Worm (Caenorhabditis elegans) whole organism, young adult: Measurements from ENCODE around the gene F26D2.3.

Source experiments
- B0019.2 ChIP-seq: fragments of 200-800 bp; sonication (Bioruptor generic); conservative IDR thresholded peaks from 2 replicates; pipeline ENCODE4 v1.3.6; 2022; ENCODE audit warnings: missing genetic modification reagents, missing genetic modification characterization, missing compliant biosample characterization
- B0336.3 ChIP-seq: fragments of 200-800 bp; sonication (Bioruptor generic); IDR thresholded peaks from 2 replicates; pipeline ENCODE4 v1.3.6; 2022; ENCODE audit warnings: missing genetic modification characterization, missing compliant biosample characterization
- C06A6.2 ChIP-seq: fragments of 200-800 bp; sonication (Bioruptor generic); conservative IDR thresholded peaks from 2 replicates; pipeline ENCODE4 v1.3.6; 2022; ENCODE audit warnings: missing genetic modification characterization, missing compliant biosample characterization
- D2030.7 ChIP-seq: fragments of 200-800 bp; sonication (Bioruptor generic); IDR thresholded peaks from 2 replicates; pipeline ENCODE4 v1.3.6; 2022; ENCODE audit warnings: missing genetic modification reagents, missing genetic modification characterization, missing compliant biosample characterization
- F33H1.4 ChIP-seq: fragments of 200-800 bp; sonication (Bioruptor generic); IDR thresholded peaks from 2 replicates; pipeline ENCODE4 v1.3.6; 2022; ENCODE audit warnings: missing genetic modification reagents, missing genetic modification characterization, missing compliant biosample characterization
- F37B4.10 ChIP-seq: fragments of 200-800 bp; sonication (Bioruptor generic); IDR thresholded peaks from 2 replicates; pipeline ENCODE4 v1.3.6; 2022; ENCODE audit warnings: missing genetic modification characterization, missing compliant biosample characterization
- F39B2.1 ChIP-seq: fragments of 200-800 bp; sonication (Bioruptor generic); IDR thresholded peaks from 2 replicates; pipeline ENCODE4 v1.3.6; 2022; ENCODE audit warnings: missing genetic modification reagents, missing genetic modification characterization, missing compliant biosample characterization
- K11D2.4 ChIP-seq: fragments of 200-800 bp; sonication (Bioruptor generic); IDR thresholded peaks from 2 replicates; pipeline ENCODE4 v1.3.6; 2022; ENCODE audit warnings: missing genetic modification reagents, missing genetic modification characterization, missing compliant biosample characterization
- Y56A3A.18 ChIP-seq: fragments of 200-800 bp; sonication (Bioruptor generic); IDR thresholded peaks from 2 replicates; pipeline ENCODE4 v1.3.6; 2022; ENCODE audit warnings: missing genetic modification reagents, missing genetic modification characterization, missing compliant biosample characterization
- ZK185.1 ChIP-seq: sonication (generic microtip); optimal IDR thresholded peaks from 2 replicates; lab custom pipeline; 2016; ENCODE audit warnings: mild to moderate bottlenecking, missing genetic modification characterization, missing compliant biosample characterization; ENCODE audit not compliant: poor library complexity, severe bottlenecking
- ama-1 ChIP-seq, 3 experiments: fragments of 150-350 bp in 1 of 3; sonication (generic microtip) in 2 of 3; optimal IDR thresholded peaks; 2 replicates each; lab custom pipeline; 2014 to 2018; ENCODE audit warnings: missing biosample characterization in 2 of 3, missing genetic modification characterization in 2 of 3, missing genetic modification reagents in 2 of 3
- bed-1 ChIP-seq: fragments of 200-800 bp; sonication (Bioruptor generic); IDR thresholded peaks from 2 replicates; pipeline ENCODE4 v1.3.6; 2022; ENCODE audit warnings: missing genetic modification reagents, missing genetic modification characterization, missing compliant biosample characterization
- ccch-3 ChIP-seq: fragments of 200-800 bp; sonication (Bioruptor generic); optimal IDR thresholded peaks from 2 replicates; lab custom pipeline; 2018; ENCODE audit warnings: mild to moderate bottlenecking, missing genetic modification characterization, missing compliant biosample characterization
- cebp-1 ChIP-seq, 2 experiments: fragments of 200-800 bp in 1 of 2; sonication (Bioruptor generic) in 1 of 2; sonication (generic microtip) in 1 of 2; IDR thresholded peaks in 1 of 2; optimal IDR thresholded peaks in 1 of 2; 2 replicates each; pipeline versions ENCODE4 v1.3.6 to Lab custom; 2017 to 2022; ENCODE audit warnings: missing compliant biosample characterization in 2 of 2, missing genetic modification characterization in 2 of 2, mild to moderate bottlenecking in 1 of 2, missing genetic modification reagents in 1 of 2, moderate library complexity in 1 of 2
- ceh-40 ChIP-seq: fragments of 200-800 bp; sonication (Bioruptor generic); IDR thresholded peaks from 2 replicates; pipeline ENCODE4 v1.3.6; 2022; ENCODE audit warnings: missing genetic modification characterization, missing compliant biosample characterization
- chd-7 ChIP-seq: sonication (generic microtip); optimal IDR thresholded peaks from 2 replicates; lab custom pipeline; 2016; ENCODE audit warnings: mild to moderate bottlenecking, missing genetic modification characterization, moderate library complexity, missing compliant biosample characterization
- die-1 ChIP-seq: sonication (generic microtip); optimal IDR thresholded peaks from 2 replicates; lab custom pipeline; 2016; ENCODE audit warnings: missing genotype, mild to moderate bottlenecking, missing genetic modification characterization, missing compliant biosample characterization
- dox-1 ChIP-seq: fragments of 200-800 bp; sonication (Bioruptor generic); IDR thresholded peaks from 2 replicates; pipeline ENCODE4 v1.3.6; 2022; ENCODE audit warnings: missing genetic modification reagents, missing genetic modification characterization, missing compliant biosample characterization
- dpff-1 ChIP-seq: sonication (generic microtip); optimal IDR thresholded peaks from 2 replicates; lab custom pipeline; 2017; ENCODE audit warnings: mild to moderate bottlenecking, missing genetic modification characterization, missing compliant biosample characterization
- egl-44 ChIP-seq: fragments of 200-800 bp; sonication (Bioruptor generic); IDR thresholded peaks from 2 replicates; pipeline ENCODE4 v1.3.6; 2022; ENCODE audit warnings: missing genetic modification reagents, missing genetic modification characterization, missing compliant biosample characterization
- egrh-3 ChIP-seq: fragments of 200-800 bp; sonication (Bioruptor generic); IDR thresholded peaks from 2 replicates; pipeline ENCODE4 v1.3.6; 2022; ENCODE audit warnings: missing genetic modification reagents, missing genetic modification characterization, missing compliant biosample characterization
- hlh-26 ChIP-seq: fragments of 200-800 bp; sonication (Bioruptor generic); conservative IDR thresholded peaks from 2 replicates; pipeline ENCODE4 v1.3.6; 2022; ENCODE audit warnings: missing genetic modification reagents, missing genetic modification characterization, missing compliant biosample characterization
- hmg-1.2 ChIP-seq: fragments of 200-800 bp; sonication (Bioruptor generic); IDR thresholded peaks from 2 replicates; pipeline ENCODE4 v1.3.6; 2022; ENCODE audit warnings: missing genetic modification reagents, missing genetic modification characterization, missing compliant biosample characterization
- hrde-1 ChIP-seq: sonication (generic microtip); optimal IDR thresholded peaks from 2 replicates; lab custom pipeline; 2016; ENCODE audit warnings: missing genetic modification characterization, mild to moderate bottlenecking, missing compliant biosample characterization, moderate library complexity, missing genotype, missing genetic modification reagents, borderline replicate concordance
- lag-1 ChIP-seq: fragments of 200-800 bp; sonication (Bioruptor generic); IDR thresholded peaks from 2 replicates; pipeline ENCODE4 v1.3.6; 2022; ENCODE audit warnings: missing genetic modification reagents, missing genetic modification characterization, missing compliant biosample characterization
- lin-26 ChIP-seq: fragments of 200-800 bp; sonication (Bioruptor generic); IDR thresholded peaks from 2 replicates; pipeline ENCODE4 v1.3.6; 2022; ENCODE audit warnings: missing genetic modification reagents, missing genetic modification characterization, missing compliant biosample characterization
- lin-35 ChIP-seq, 3 experiments: fragments of 150-350 bp in 2 of 3; sonication (generic microtip) in 1 of 3; optimal IDR thresholded peaks; 2 replicates each; lab custom pipeline; 2014 to 2018; ENCODE audit warnings: missing biosample characterization in 3 of 3, missing genetic modification characterization in 3 of 3, missing genetic modification reagents in 3 of 3
- lir-1 ChIP-seq: fragments of 200-800 bp; sonication (Bioruptor generic); conservative IDR thresholded peaks from 2 replicates; pipeline ENCODE4 v1.3.6; 2022; ENCODE audit warnings: missing genetic modification reagents, missing genetic modification characterization, missing compliant biosample characterization
- lsy-27 ChIP-seq: sonication (generic microtip); optimal IDR thresholded peaks from 2 replicates; lab custom pipeline; 2017; ENCODE audit warnings: missing genetic modification characterization, mild to moderate bottlenecking, missing compliant biosample characterization, antibody characterized with exemption, missing genotype, borderline replicate concordance; ENCODE audit not compliant: insufficient read depth
- madf-3 ChIP-seq: fragments of 200-800 bp; sonication (Bioruptor generic); IDR thresholded peaks from 2 replicates; pipeline ENCODE4 v1.3.6; 2022; ENCODE audit warnings: missing genetic modification reagents, missing genetic modification characterization, missing compliant biosample characterization
- madf-6 ChIP-seq: fragments of 200-800 bp; sonication (Bioruptor generic); IDR thresholded peaks from 2 replicates; pipeline ENCODE4 v1.3.6; 2022; ENCODE audit warnings: missing genetic modification reagents, missing genetic modification characterization, missing compliant biosample characterization
- nfya-2 ChIP-seq: fragments of 200-800 bp; sonication (Bioruptor generic); IDR thresholded peaks from 2 replicates; pipeline ENCODE4 v1.3.6; 2022; ENCODE audit warnings: missing genetic modification reagents, missing genetic modification characterization, missing compliant biosample characterization
- nhr-179 ChIP-seq: sonication (generic microtip); optimal IDR thresholded peaks from 2 replicates; lab custom pipeline; 2016; ENCODE audit warnings: mild to moderate bottlenecking, missing genetic modification characterization, missing compliant biosample characterization
- nhr-80 ChIP-seq: sonication (generic microtip); optimal IDR thresholded peaks from 2 replicates; lab custom pipeline; 2016; ENCODE audit warnings: missing genetic modification characterization, missing compliant biosample characterization
- pha-4 ChIP-seq: fragments of 150-350 bp; sonication (generic microtip); optimal IDR thresholded peaks from 2 replicates; lab custom pipeline; 2014; ENCODE audit warnings: missing biosample characterization, missing genetic modification reagents, missing genetic modification characterization
- rec-8 ChIP-seq, 2 experiments: sonication (generic microtip); optimal IDR thresholded peaks; 2 replicates each; lab custom pipeline; 2016; ENCODE audit warnings: mild to moderate bottlenecking in 2 of 2, missing genetic modification characterization in 2 of 2, missing genetic modification reagents in 2 of 2, missing genotype in 2 of 2, missing biosample characterization in 1 of 2, missing compliant biosample characterization in 1 of 2, moderate library complexity in 1 of 2
- sdz-38 ChIP-seq: sonication (generic microtip); optimal IDR thresholded peaks from 2 replicates; lab custom pipeline; 2016; ENCODE audit warnings: missing genotype, missing genetic modification characterization, missing compliant biosample characterization
- sea-2 ChIP-seq: fragments of 200-800 bp; sonication (Bioruptor generic); IDR thresholded peaks from 2 replicates; pipeline ENCODE4 v1.3.6; 2022; ENCODE audit warnings: missing genetic modification characterization, missing compliant biosample characterization
- snpc-1.1 ChIP-seq: sonication (generic microtip); optimal IDR thresholded peaks from 2 replicates; lab custom pipeline; 2017; ENCODE audit warnings: missing genetic modification characterization, mild to moderate bottlenecking, missing compliant biosample characterization, antibody characterized with exemption, moderate library complexity, missing genotype, missing genetic modification reagents; ENCODE audit not compliant: insufficient read depth
- snpc-4 ChIP-seq, 5 experiments: fragments of 150-350 bp in 1 of 5; sonication (generic microtip) in 4 of 5; optimal IDR thresholded peaks; 2 replicates each; lab custom pipeline; 2014 to 2018; ENCODE audit warnings: missing genetic modification characterization in 5 of 5, missing biosample characterization in 3 of 5, antibody characterized with exemption in 2 of 5, mild to moderate bottlenecking in 2 of 5, missing compliant biosample characterization in 2 of 5, missing genotype in 2 of 5, moderate library complexity in 2 of 5, missing genetic modification reagents in 1 of 5
- somi-1 ChIP-seq: fragments of 200-800 bp; sonication (Bioruptor generic); optimal IDR thresholded peaks from 2 replicates; lab custom pipeline; 2018; ENCODE audit warnings: mild to moderate bottlenecking, missing genetic modification characterization, missing compliant biosample characterization
- tlf-1 ChIP-seq: fragments of 200-800 bp; sonication (Bioruptor generic); optimal IDR thresholded peaks from 2 replicates; lab custom pipeline; 2018; ENCODE audit warnings: mild to moderate bottlenecking, missing genetic modification characterization, missing compliant biosample characterization
- unc-130 ChIP-seq: sonication (generic microtip); optimal IDR thresholded peaks from 2 replicates; lab custom pipeline; 2016; ENCODE audit warnings: missing genetic modification reagents, missing genetic modification characterization, missing compliant biosample characterization
- unc-62 ChIP-seq: fragments of 150-350 bp; optimal IDR thresholded peaks from 2 replicates; lab custom pipeline; 2014; ENCODE audit warnings: missing biosample characterization, missing genetic modification reagents, missing genetic modification characterization
- xnd-1 ChIP-seq: sonication (generic microtip); optimal IDR thresholded peaks from 2 replicates; lab custom pipeline; 2016; ENCODE audit warnings: missing genotype, missing genetic modification reagents, missing genetic modification characterization, missing compliant biosample characterization
- ztf-6 ChIP-seq: fragments of 200-800 bp; sonication (Bioruptor generic); IDR thresholded peaks from 2 replicates; pipeline ENCODE4 v1.3.6; 2022; ENCODE audit warnings: missing genetic modification reagents, missing genetic modification characterization, missing compliant biosample characterization

F26D2.3 gene

DNA sequence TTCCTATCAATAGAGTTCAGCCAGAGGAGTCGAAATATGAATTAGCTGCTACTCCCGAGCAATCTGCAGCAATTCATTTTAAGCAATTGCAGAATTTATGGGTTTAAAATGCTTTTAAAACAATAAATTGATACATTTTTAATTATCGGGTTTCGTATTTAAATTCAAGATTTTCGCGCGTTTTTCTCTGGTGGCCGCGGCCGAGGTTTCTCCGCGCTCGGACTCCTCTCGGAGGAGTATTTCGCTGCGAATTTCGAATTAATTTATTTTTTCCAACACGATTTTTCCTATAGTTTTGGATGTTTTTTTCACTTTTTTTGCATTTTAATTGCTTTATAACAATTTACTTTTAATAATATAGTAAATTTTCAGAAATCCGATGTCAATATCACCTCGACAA lies 6.2 kb upstream of the F26D2.3 start, which contains the start of gene F13A7.14 (continued):
- TF ChIP-seq chd-7 (tag; lab: Kevin White, UChicago) (peak; percentile 47), K11D2.4 (0 out of 2 replicates have a peak, but pooled peaks have one; percentile 37), die-1 (tag; lab: Kevin White, UChicago) (no peak), unc-62 (GFP tag; lab: Kevin White, UChicago) (no peak), somi-1 (peak; percentile 2), madf-6 (GFP tag; lab: Robert Waterston, UW) (peak; percentile 82), lin-35 (GFP tag; optimal IDR thresholded peaks at IDR 0.05; lab: Kevin White, UChicago) (peak; percentile 16 to 90 (median 30)), C06A6.2 (GFP tag; lab: Robert Waterston, UW) (no peak; the same call in 1 of the 2 replicates), hrde-1 (tag; lab: Kevin White, UChicago) (no peak), ztf-6 (no peak), hmg-1.2 (GFP tag; lab: Robert Waterston, UW) (no peak), nhr-179 (no peak), ZK185.1 (tag; lab: Kevin White, UChicago) (peak; percentile 90), sea-2 (GFP tag; lab: Robert Waterston, UW) (no peak), tlf-1 (GFP tag; lab: Kevin White, UChicago) (no peak), Y56A3A.18 (GFP tag; lab: Robert Waterston, UW) (no peak), lag-1 (GFP tag; lab: Robert Waterston, UW) (no peak), dox-1 (GFP tag; lab: Robert Waterston, UW) (peak; percentile 75), dpff-1 (tag; lab: Kevin White, UChicago) (no peak), lin-26 (GFP tag; lab: Robert Waterston, UW) (no peak), egrh-3 (GFP tag; lab: Robert Waterston, UW) (0 out of 2 replicates have a peak, but pooled peaks have one; percentile 42), lsy-27 (tag; lab: Kevin White, UChicago) (no peak), bed-1 (GFP tag; lab: Robert Waterston, UW) (no peak), egl-44 (peak; percentile 17; the same call in 1 of the 2 replicates), ccch-3 (GFP tag; lab: Kevin White, UChicago) (no peak), snpc-1.1 (tag; lab: Kevin White, UChicago) (no peak), D2030.7 (peak; percentile 54), xnd-1 (tag; lab: Kevin White, UChicago) (peak; percentile 6), nhr-80 (tag; lab: Kevin White, UChicago) (no peak), cebp-1 (GFP tag; IDR thresholded peaks at IDR 0.05; lab: Robert Waterston, UW) (no peak), cebp-1 (tag; optimal IDR thresholded peaks at IDR 0.05; lab: Kevin White, UChicago) (peak; percentile 39), madf-3 (GFP tag; lab: Robert Waterston, UW) (no peak), hlh-26 (GFP tag; lab: Robert Waterston, UW) (no peak), nfya-2 (GFP tag; lab: Robert Waterston, UW) (no peak), F39B2.1 (no peak), rec-8 (tag; optimal IDR thresholded peaks at IDR 0.05; lab: Kevin White, UChicago) (peak in 1 of 2 experiments; percentile 40), ceh-40 (GFP tag; lab: Robert Waterston, UW) (no peak), B0336.3 (GFP tag; lab: Robert Waterston, UW) (0 out of 2 replicates have a peak, but pooled peaks have one; percentile 29), ama-1 (optimal IDR thresholded peaks at IDR 0.05; lab: Kevin White, UChicago) (no peak), ama-1 (GFP tag; optimal IDR thresholded peaks at IDR 0.05; lab: Kevin White, UChicago) (no peak), B0019.2 (GFP tag; lab: Robert Waterston, UW) (no peak), lir-1 (GFP tag; lab: Robert Waterston, UW) (peak; percentile 60), sdz-38 (tag; lab: Kevin White, UChicago) (no peak), pha-4 (tag; lab: Kevin White, UChicago) (no peak), snpc-4 (GFP tag; optimal IDR thresholded peaks at IDR 0.05; lab: Kevin White, UChicago) (no peak), snpc-4 (tag; optimal IDR thresholded peaks at IDR 0.05; lab: Kevin White, UChicago) (peak in 3 of 4 experiments; percentile 53 to 72 (median 69)), F37B4.10 (no peak), unc-130 (GFP tag; lab: Kevin White, UChicago) (peak; percentile 53), F33H1.4 (GFP tag; lab: Robert Waterston, UW) (peak; percentile 51)
